Fruit fly (Drosophila melanogaster) whole organism, embryonic: Measurements from ENCODE around the gene hook.
A peak's percentile ranks its signal among the peaks of the same experiment; 100 is the strongest.

ENCODE experiments used
- ATbp ChIP-seq: fragments of 200-800 bp; sonication (Bioruptor generic); optimal IDR thresholded peaks from 2 replicates; lab custom pipeline; 2017; ENCODE audit warnings: missing biosample characterization, mild to moderate bottlenecking, missing genetic modification characterization, missing genetic modification reagents
- Abd-B ChIP-seq: fragments of 200-800 bp; sonication (Bioruptor generic); optimal IDR thresholded peaks from 2 replicates; lab custom pipeline; 2018; ENCODE audit warnings: missing biosample characterization, mild to moderate bottlenecking, missing genetic modification characterization, moderate library complexity
- CG10209 ChIP-seq: fragments of 200-800 bp; sonication (Bioruptor generic); optimal IDR thresholded peaks from 3 replicates; lab custom pipeline; 2017; ENCODE audit warnings: missing biosample characterization, mild to moderate bottlenecking, missing genetic modification characterization, missing genetic modification reagents
- CG10431 ChIP-seq: fragments of 200-800 bp; sonication (Bioruptor generic); optimal IDR thresholded peaks from 3 replicates; lab custom pipeline; 2018; ENCODE audit warnings: missing biosample characterization, mild to moderate bottlenecking, missing genetic modification characterization
- CG11093 ChIP-seq: fragments of 200-800 bp; sonication (Bioruptor generic); IDR thresholded peaks from 3 replicates; pipeline ENCODE4 v1.3.6; 2022; ENCODE audit warnings: missing biosample characterization, missing genetic modification characterization
- CG12104 ChIP-seq: fragments of 200-800 bp; sonication (Bioruptor generic); optimal IDR thresholded peaks from 3 replicates; lab custom pipeline; 2016; ENCODE audit warnings: missing biosample characterization, missing genetic modification characterization
- CG13296 ChIP-seq: fragments of 200-800 bp; sonication (Bioruptor generic); optimal IDR thresholded peaks from 3 replicates; lab custom pipeline; 2018; ENCODE audit warnings: missing biosample characterization, mild to moderate bottlenecking, missing genetic modification characterization
- CG13424 ChIP-seq: fragments of 200-800 bp; sonication (Bioruptor generic); optimal IDR thresholded peaks from 2 replicates; lab custom pipeline; 2019; ENCODE audit warnings: missing biosample characterization, mild to moderate bottlenecking, missing genetic modification characterization, moderate library complexity
- CG13894 ChIP-seq: fragments of 200-800 bp; sonication (Bioruptor generic); optimal IDR thresholded peaks from 3 replicates; lab custom pipeline; 2018; ENCODE audit warnings: missing biosample characterization, mild to moderate bottlenecking, missing genetic modification characterization, moderate library complexity
- CG14860 ChIP-seq: fragments of 200-800 bp; sonication (Bioruptor generic); IDR thresholded peaks from 3 replicates; pipeline ENCODE4 v1.3.6; 2022; ENCODE audit warnings: missing biosample characterization, missing genetic modification characterization; ENCODE audit not compliant: partially characterized antibody
- CG15601 ChIP-seq: fragments of 200-800 bp; sonication (Bioruptor generic); optimal IDR thresholded peaks from 3 replicates; lab custom pipeline; 2019; ENCODE audit warnings: missing biosample characterization, mild to moderate bottlenecking, missing genetic modification characterization, moderate library complexity
- CG17385 ChIP-seq: fragments of 200-800 bp; sonication (Bioruptor generic); optimal IDR thresholded peaks from 3 replicates; lab custom pipeline; 2018; ENCODE audit warnings: missing biosample characterization, mild to moderate bottlenecking, missing genetic modification characterization
- CG17568 ChIP-seq: fragments of 200-800 bp; sonication (Bioruptor generic); optimal IDR thresholded peaks from 2 replicates; lab custom pipeline; 2018; ENCODE audit warnings: missing biosample characterization, mild to moderate bottlenecking, missing genetic modification characterization, moderate library complexity
- CG3065 ChIP-seq: fragments of 200-800 bp; sonication (Bioruptor generic); optimal IDR thresholded peaks from 2 replicates; lab custom pipeline; 2016; ENCODE audit warnings: missing biosample characterization, missing genetic modification characterization
- CG31224 ChIP-seq: fragments of 200-800 bp; sonication (Bioruptor generic); IDR thresholded peaks from 2 replicates; pipeline ENCODE4 v1.3.6; 2022; ENCODE audit warnings: missing biosample characterization, missing genetic modification characterization
- CG32532 ChIP-seq: fragments of 200-800 bp; sonication (Bioruptor generic); IDR thresholded peaks from 2 replicates; pipeline ENCODE4 v1.3.6; 2022; ENCODE audit warnings: missing biosample characterization, missing genetic modification characterization
- CG34422 ChIP-seq: fragments of 200-800 bp; sonication (Bioruptor generic); IDR thresholded peaks from 3 replicates; pipeline ENCODE4 v1.3.6; 2022; ENCODE audit warnings: missing biosample characterization, missing genetic modification characterization
- CG3726 ChIP-seq: fragments of 200-800 bp; sonication (Bioruptor generic); IDR thresholded peaks from 3 replicates; pipeline ENCODE4, ENCODE4 v1.3.6; 2022; ENCODE audit warnings: missing biosample characterization, missing genetic modification characterization
- CG3838 ChIP-seq: fragments of 200-800 bp; sonication (Bioruptor generic); optimal IDR thresholded peaks from 3 replicates; lab custom pipeline; 2016; ENCODE audit warnings: missing biosample characterization, missing genetic modification characterization
- CG5180 ChIP-seq: fragments of 200-800 bp; sonication (Bioruptor generic); optimal IDR thresholded peaks from 3 replicates; lab custom pipeline; 2017; ENCODE audit warnings: missing biosample characterization, missing genetic modification characterization, mild to moderate bottlenecking, moderate library complexity, missing genetic modification reagents
- CG6765 ChIP-seq: fragments of 200-800 bp; sonication (Bioruptor generic); optimal IDR thresholded peaks from 3 replicates; lab custom pipeline; 2017; ENCODE audit warnings: missing biosample characterization, mild to moderate bottlenecking, missing genetic modification characterization
- CG7745 ChIP-seq: fragments of 200-800 bp; sonication (Bioruptor generic); optimal IDR thresholded peaks from 2 replicates; lab custom pipeline; 2018; ENCODE audit warnings: missing biosample characterization, mild to moderate bottlenecking, missing genetic modification characterization, moderate library complexity
- CG7839 ChIP-seq: fragments of 200-800 bp; sonication (Bioruptor generic); optimal IDR thresholded peaks from 3 replicates; lab custom pipeline; 2018; ENCODE audit warnings: missing biosample characterization, mild to moderate bottlenecking, missing genetic modification characterization, moderate library complexity
- CG8388 ChIP-seq: fragments of 200-800 bp; sonication (Bioruptor generic); optimal IDR thresholded peaks from 2 replicates; lab custom pipeline; 2019; ENCODE audit warnings: missing biosample characterization, mild to moderate bottlenecking, missing genetic modification characterization, moderate library complexity
- CG9215 ChIP-seq: fragments of 200-800 bp; sonication (Bioruptor generic); IDR thresholded peaks from 2 replicates; pipeline ENCODE4 v1.3.6; 2022; ENCODE audit warnings: missing biosample characterization, missing genetic modification characterization
- CG9727 ChIP-seq: fragments of 200-800 bp; sonication (Bioruptor generic); optimal IDR thresholded peaks from 3 replicates; lab custom pipeline; 2017; ENCODE audit warnings: missing biosample characterization, mild to moderate bottlenecking, missing genetic modification characterization
- Deaf1 ChIP-seq: fragments of 200-800 bp; optimal IDR thresholded peaks from 3 replicates; lab custom pipeline; 2019; ENCODE audit warnings: missing biosample characterization, mild to moderate bottlenecking, missing genetic modification characterization, moderate library complexity
- Eip74EF ChIP-seq, 2 experiments: fragments of 200-800 bp in 1 of 2; fragments of >200 bp in 1 of 2; sonication (Bioruptor generic) in 1 of 2; optimal IDR thresholded peaks; 2 replicates each; lab custom pipeline; 2017 to 2019; ENCODE audit warnings: missing biosample characterization in 2 of 2, missing genetic modification characterization in 2 of 2, mild to moderate bottlenecking in 1 of 2, moderate library complexity in 1 of 2
- Hey ChIP-seq: fragments of 200-800 bp; sonication (Bioruptor generic); optimal IDR thresholded peaks from 3 replicates; lab custom pipeline; 2018; ENCODE audit warnings: missing biosample characterization, mild to moderate bottlenecking, missing genetic modification characterization
- Neu2 ChIP-seq: fragments of 200-800 bp; sonication (Bioruptor generic); optimal IDR thresholded peaks from 3 replicates; lab custom pipeline; 2016; ENCODE audit warnings: missing biosample characterization, missing genetic modification characterization, borderline replicate concordance
- Rx ChIP-seq: fragments of 200-800 bp; sonication (Bioruptor generic); IDR thresholded peaks from 2 replicates; pipeline ENCODE4 v1.3.6; 2022; ENCODE audit warnings: missing biosample characterization, missing genetic modification characterization
- Sox100B ChIP-seq: fragments of 200-800 bp; sonication (Bioruptor generic); optimal IDR thresholded peaks from 3 replicates; lab custom pipeline; 2018; ENCODE audit warnings: missing biosample characterization, mild to moderate bottlenecking, missing genetic modification characterization
- TFAM ChIP-seq: fragments of 200-800 bp; sonication (Bioruptor generic); optimal IDR thresholded peaks from 2 replicates; lab custom pipeline; 2017; ENCODE audit warnings: missing biosample characterization, missing genetic modification characterization, inconsistent platforms
- aop ChIP-seq: fragments of 200-800 bp; sonication (Bioruptor generic); IDR thresholded peaks from 2 replicates; pipeline ENCODE4 v1.3.6; 2022; ENCODE audit warnings: missing biosample characterization, missing genetic modification characterization
- dpn ChIP-seq, 2 experiments: fragments of 200-800 bp; sonication (Bioruptor generic); optimal IDR thresholded peaks; 3 replicates each; lab custom pipeline; 2016; ENCODE audit warnings: missing biosample characterization in 2 of 2, missing genetic modification characterization in 2 of 2
- eve ChIP-seq, 2 experiments: fragments of >200 bp; optimal IDR thresholded peaks; 2 replicates each; lab custom pipeline; 2017; ENCODE audit warnings: missing biosample characterization in 2 of 2, missing genetic modification characterization in 2 of 2
- ftz-f1 ChIP-seq: fragments of 200-800 bp; sonication (Bioruptor generic); optimal IDR thresholded peaks from 2 replicates; lab custom pipeline; 2016; ENCODE audit warnings: missing biosample characterization, missing genetic modification characterization
- gsb-n ChIP-seq: fragments of 200-800 bp; sonication (Bioruptor generic); optimal IDR thresholded peaks from 3 replicates; lab custom pipeline; 2018; ENCODE audit warnings: missing biosample characterization, mild to moderate bottlenecking, missing genetic modification characterization
- lov ChIP-seq, 2 experiments: fragments of 200-800 bp in 1 of 2; fragments of >200 bp in 1 of 2; sonication (Bioruptor generic) in 1 of 2; IDR thresholded peaks in 1 of 2; optimal IDR thresholded peaks in 1 of 2; 2 replicates in 1 of 2; 3 replicates in 1 of 2; pipeline versions ENCODE4 v1.3.6 to Lab custom; 2017 to 2022; ENCODE audit warnings: missing biosample characterization in 1 of 2, missing genetic modification characterization in 1 of 2
- luna ChIP-seq: fragments of 200-800 bp; sonication (Bioruptor generic); optimal IDR thresholded peaks from 2 replicates; lab custom pipeline; 2016; ENCODE audit warnings: missing biosample characterization, missing genetic modification characterization
- nerfin-2 ChIP-seq: fragments of 200-800 bp; sonication (Bioruptor generic); IDR thresholded peaks from 2 replicates; pipeline ENCODE4 v1.3.6; 2022; ENCODE audit warnings: missing biosample characterization, missing genetic modification characterization; ENCODE audit not compliant: partially characterized antibody
- run ChIP-seq: fragments of 200-800 bp; sonication (Bioruptor generic); optimal IDR thresholded peaks from 3 replicates; lab custom pipeline; 2018; ENCODE audit warnings: missing biosample characterization, mild to moderate bottlenecking, missing genetic modification characterization
- salm ChIP-seq: fragments of 200-800 bp; sonication (Bioruptor generic); optimal IDR thresholded peaks from 2 replicates; lab custom pipeline; 2018; ENCODE audit warnings: missing biosample characterization, mild to moderate bottlenecking, missing genetic modification characterization
- sc ChIP-seq, 3 experiments: fragments of >200 bp in 2 of 3; fragments of 200-800 bp in 1 of 3; sonication (Bioruptor generic) in 1 of 3; optimal IDR thresholded peaks; 2 replicates in 2 of 3; 3 replicates in 1 of 3; lab custom pipeline; 2017; ENCODE audit warnings: mild to moderate bottlenecking in 1 of 3, missing biosample characterization in 1 of 3, missing genetic modification characterization in 1 of 3, missing genetic modification reagents in 1 of 3
- sug ChIP-seq: fragments of 200-800 bp; optimal IDR thresholded peaks from 2 replicates; lab custom pipeline; 2019; ENCODE audit warnings: missing biosample characterization, mild to moderate bottlenecking, missing genetic modification characterization, moderate library complexity
- unc-4 ChIP-seq: fragments of 200-800 bp; sonication (Bioruptor generic); IDR thresholded peaks from 2 replicates; pipeline ENCODE4 v1.3.6; 2022; ENCODE audit warnings: missing biosample characterization, missing genetic modification characterization; ENCODE audit not compliant: partially characterized antibody

Gene hook

DNA sequence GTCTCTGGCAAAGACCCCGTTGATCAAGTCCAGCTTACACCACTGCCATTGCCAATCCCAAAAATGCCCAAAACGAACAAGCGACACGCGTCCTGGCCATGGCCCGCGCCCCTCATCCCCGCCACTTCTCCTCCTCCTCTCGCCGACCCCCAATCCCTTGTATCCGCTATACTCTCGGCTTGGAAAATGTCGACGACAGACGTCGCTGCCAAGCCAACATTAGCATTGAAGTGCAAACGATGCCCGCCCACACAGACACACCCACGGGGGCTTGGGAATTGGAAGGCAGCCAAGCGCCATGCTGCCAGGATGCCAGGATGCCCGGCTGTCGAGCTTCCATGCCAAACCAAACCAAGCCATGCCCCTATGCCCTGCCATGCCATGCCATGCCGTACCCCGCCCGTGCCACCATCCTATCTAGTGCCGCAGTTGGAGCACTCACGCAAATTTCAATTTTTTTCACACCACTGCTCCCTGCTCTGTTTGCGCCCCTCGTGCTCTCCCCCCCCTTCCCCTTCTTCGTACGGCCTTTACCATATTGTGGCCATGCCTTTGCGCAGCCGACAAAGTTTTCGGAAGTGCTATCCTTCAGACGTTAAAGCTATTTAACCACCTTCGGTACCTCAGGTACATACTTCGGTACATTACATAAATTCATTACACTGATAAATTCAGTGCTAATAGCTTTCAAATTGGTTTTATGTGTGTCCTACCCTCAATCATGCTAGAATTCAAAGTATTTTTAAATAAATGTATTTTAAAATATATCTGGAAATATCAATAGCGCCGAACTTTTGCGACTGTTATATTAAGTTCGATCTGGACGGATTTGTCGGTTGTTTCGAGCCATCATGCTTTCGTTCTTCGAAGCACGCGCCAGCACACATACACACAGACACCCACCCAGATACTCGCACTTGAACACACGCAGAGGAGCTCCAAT lies 11.7 kb downstream of the hook start (continued):
- TF ChIP-seq CG32532 (GFP tag; lab: Robert Waterston, UW) = peak; percentile 52
- TF ChIP-seq salm (tag; lab: Kevin White, UChicago) = peak; percentile 57
- no peak for TF ChIP-seq CG31224 (GFP tag; lab: Robert Waterston, UW)
- TF ChIP-seq nerfin-2 = no peak
- TF ChIP-seq ATbp (GFP tag; lab: Kevin White, UChicago) = peak; percentile 82
- TF ChIP-seq Sox100B (GFP tag; lab: Kevin White, UChicago) = peak; percentile 86
- TF ChIP-seq CG9215 (GFP tag; lab: Robert Waterston, UW) = peak; percentile 49; the same call in 1 of the 2 replicates
- TF ChIP-seq Abd-B = peak; percentile 64
- peak; percentile 4 to 72 for TF ChIP-seq dpn (GFP tag; optimal IDR thresholded peaks at IDR 0.05; lab: Kevin White, UChicago)
- no peak for TF ChIP-seq CG14860
- TF ChIP-seq CG3065 (GFP tag; lab: Kevin White, UChicago) = no peak
- TF ChIP-seq Hey (tag; lab: Kevin White, UChicago) = peak; percentile 89
- peak; percentile 85 for TF ChIP-seq sug (tag; lab: Kevin White, UChicago)
- peak; percentile 58 for TF ChIP-seq CG5180 (GFP tag; lab: Kevin White, UChicago)
- TF ChIP-seq run (tag; lab: Kevin White, UChicago) = peak; percentile 72
- peak; percentile 81 for TF ChIP-seq CG10209 (GFP tag; lab: Kevin White, UChicago)
- TF ChIP-seq sc (optimal IDR thresholded peaks at IDR 0.05; lab: Kevin White, UChicago) = no peak
- peak; percentile 80 for TF ChIP-seq sc (GFP tag; optimal IDR thresholded peaks at IDR 0.05; lab: Kevin White, UChicago)
- TF ChIP-seq CG10431 = peak; percentile 67
- no peak for TF ChIP-seq unc-4 (GFP tag; lab: Robert Waterston, UW)
- peak; percentile 55 for TF ChIP-seq CG13894 (tag; lab: Kevin White, UChicago)
- peak; percentile 67 for TF ChIP-seq CG17568 (GFP tag; lab: Kevin White, UChicago)
- TF ChIP-seq CG15601 = peak; percentile 84
- 0 out of 3 replicates have a peak, but pooled peaks have one; percentile 22 for TF ChIP-seq CG34422 (GFP tag; lab: Robert Waterston, UW)
- no peak for TF ChIP-seq lov (optimal IDR thresholded peaks at IDR 0.05; lab: Kevin White, UChicago)
- no peak for TF ChIP-seq lov (GFP tag; IDR thresholded peaks at IDR 0.05; lab: Robert Waterston, UW)
- TF ChIP-seq Eip74EF (GFP tag; optimal IDR thresholded peaks at IDR 0.05; lab: Kevin White, UChicago) = peak in 1 of 2 experiments; percentile 80
- TF ChIP-seq CG3726 = no peak
- no peak for TF ChIP-seq CG7745 (tag; lab: Kevin White, UChicago)
- TF ChIP-seq CG17385 (GFP tag; lab: Kevin White, UChicago) = peak; percentile 83
- peak; percentile 74 for TF ChIP-seq CG9727
- TF ChIP-seq TFAM (GFP tag; lab: Kevin White, UChicago) = no peak
- TF ChIP-seq Deaf1 (tag; lab: Kevin White, UChicago) = peak; percentile 63
- no peak for TF ChIP-seq Neu2
- TF ChIP-seq Rx (GFP tag; lab: Robert Waterston, UW) = no peak
- no peak for TF ChIP-seq CG3838 (GFP tag; lab: Kevin White, UChicago)
- TF ChIP-seq CG11093 = peak; percentile 60; the same call in 1 of the 3 replicates
- TF ChIP-seq CG6765 (GFP tag; lab: Kevin White, UChicago) = peak; percentile 23
- TF ChIP-seq CG13296 (GFP tag; lab: Kevin White, UChicago) = peak; percentile 80
- no peak for TF ChIP-seq eve (GFP tag; optimal IDR thresholded peaks at IDR 0.05; lab: Kevin White, UChicago)
- TF ChIP-seq ftz-f1 (GFP tag; lab: Kevin White, UChicago) = no peak
- TF ChIP-seq gsb-n (tag; lab: Kevin White, UChicago) = peak; percentile 65
- TF ChIP-seq aop (GFP tag; lab: Robert Waterston, UW) = no peak
- peak; percentile 77 for TF ChIP-seq CG8388 (GFP tag; lab: Kevin White, UChicago)
- TF ChIP-seq CG7839 (tag; lab: Kevin White, UChicago) = peak; percentile 85
- peak; percentile 89 for TF ChIP-seq CG13424
- TF ChIP-seq CG12104 (GFP tag; lab: Kevin White, UChicago) = peak; percentile 51
- no peak for TF ChIP-seq luna
